Worm (Caenorhabditis elegans) whole organism, young adult: ENCODE results near the gene sdpn-1.
A peak's percentile ranks its signal among the peaks of the same experiment; 100 is the strongest.

Source experiments
- C06A6.2 ChIP-seq: fragments of 200-800 bp; sonication (Bioruptor generic); conservative IDR thresholded peaks from 2 replicates; pipeline ENCODE4 v1.3.6; 2022; ENCODE audit warnings: missing genetic modification characterization, missing compliant biosample characterization
- F22D6.2 ChIP-seq: sonication (generic microtip); optimal IDR thresholded peaks from 2 replicates; lab custom pipeline; 2016; ENCODE audit warnings: mild to moderate bottlenecking, missing genetic modification characterization, missing compliant biosample characterization
- F23B12.7 ChIP-seq: sonication (generic microtip); optimal IDR thresholded peaks from 2 replicates; lab custom pipeline; 2017; ENCODE audit warnings: missing genetic modification characterization, mild to moderate bottlenecking, missing compliant biosample characterization, antibody characterized with exemption, moderate library complexity; ENCODE audit not compliant: insufficient read depth
- F33H1.4 ChIP-seq: fragments of 200-800 bp; sonication (Bioruptor generic); IDR thresholded peaks from 2 replicates; pipeline ENCODE4 v1.3.6; 2022; ENCODE audit warnings: missing genetic modification reagents, missing genetic modification characterization, missing compliant biosample characterization
- F37B4.10 ChIP-seq: fragments of 200-800 bp; sonication (Bioruptor generic); IDR thresholded peaks from 2 replicates; pipeline ENCODE4 v1.3.6; 2022; ENCODE audit warnings: missing genetic modification characterization, missing compliant biosample characterization
- F49E8.2 ChIP-seq: sonication (generic microtip); optimal IDR thresholded peaks from 3 replicates; lab custom pipeline; 2017; ENCODE audit warnings: missing genetic modification characterization, mild to moderate bottlenecking, missing compliant biosample characterization, antibody characterized with exemption, moderate library complexity; ENCODE audit not compliant: insufficient read depth
- F57A8.1 ChIP-seq: fragments of 200-800 bp; sonication (Bioruptor generic); optimal IDR thresholded peaks from 2 replicates; lab custom pipeline; 2018; ENCODE audit warnings: mild to moderate bottlenecking, missing genetic modification characterization, moderate library complexity, missing compliant biosample characterization
- F57C9.4 ChIP-seq: sonication (generic microtip); optimal IDR thresholded peaks from 2 replicates; lab custom pipeline; 2017; ENCODE audit warnings: mild to moderate bottlenecking, missing genetic modification characterization, missing compliant biosample characterization
- K12H6.12 ChIP-seq: fragments of 200-800 bp; sonication (Bioruptor generic); optimal IDR thresholded peaks from 2 replicates; lab custom pipeline; 2018; ENCODE audit warnings: mild to moderate bottlenecking, missing genetic modification characterization, missing compliant biosample characterization
- Y53F4B.3 ChIP-seq: fragments of 200-800 bp; sonication (Bioruptor generic); IDR thresholded peaks from 2 replicates; pipeline ENCODE4 v1.3.6; 2022; ENCODE audit warnings: missing genetic modification reagents, missing genetic modification characterization, missing compliant biosample characterization
- Y56A3A.18 ChIP-seq: fragments of 200-800 bp; sonication (Bioruptor generic); IDR thresholded peaks from 2 replicates; pipeline ENCODE4 v1.3.6; 2022; ENCODE audit warnings: missing genetic modification reagents, missing genetic modification characterization, missing compliant biosample characterization
- ZK185.1 ChIP-seq: sonication (generic microtip); optimal IDR thresholded peaks from 2 replicates; lab custom pipeline; 2016; ENCODE audit warnings: mild to moderate bottlenecking, missing genetic modification characterization, missing compliant biosample characterization; ENCODE audit not compliant: poor library complexity, severe bottlenecking
- ama-1 ChIP-seq, 3 experiments: fragments of 150-350 bp in 1 of 3; sonication (generic microtip) in 2 of 3; optimal IDR thresholded peaks; 2 replicates each; lab custom pipeline; 2014 to 2018; ENCODE audit warnings: missing biosample characterization in 2 of 3, missing genetic modification characterization in 2 of 3, missing genetic modification reagents in 2 of 3
- aptf-3 ChIP-seq: fragments of 200-800 bp; sonication (Bioruptor generic); IDR thresholded peaks from 2 replicates; pipeline ENCODE4 v1.3.6; 2022; ENCODE audit warnings: missing genetic modification characterization, missing compliant biosample characterization
- attf-3 ChIP-seq: fragments of 200-800 bp; sonication (Bioruptor generic); conservative IDR thresholded peaks from 2 replicates; pipeline ENCODE4 v1.3.6; 2022; ENCODE audit warnings: missing genetic modification reagents, missing genetic modification characterization, missing compliant biosample characterization
- attf-5 ChIP-seq: fragments of 200-800 bp; sonication (Bioruptor generic); optimal IDR thresholded peaks from 2 replicates; lab custom pipeline; 2018; ENCODE audit warnings: mild to moderate bottlenecking, missing genetic modification characterization, missing compliant biosample characterization
- cebp-1 ChIP-seq, 2 experiments: fragments of 200-800 bp in 1 of 2; sonication (Bioruptor generic) in 1 of 2; sonication (generic microtip) in 1 of 2; IDR thresholded peaks in 1 of 2; optimal IDR thresholded peaks in 1 of 2; 2 replicates each; pipeline versions ENCODE4 v1.3.6 to Lab custom; 2017 to 2022; ENCODE audit warnings: missing compliant biosample characterization in 2 of 2, missing genetic modification characterization in 2 of 2, mild to moderate bottlenecking in 1 of 2, missing genetic modification reagents in 1 of 2, moderate library complexity in 1 of 2
- ceh-40 ChIP-seq: fragments of 200-800 bp; sonication (Bioruptor generic); IDR thresholded peaks from 2 replicates; pipeline ENCODE4 v1.3.6; 2022; ENCODE audit warnings: missing genetic modification characterization, missing compliant biosample characterization
- ceh-91 ChIP-seq: fragments of 200-800 bp; sonication (Bioruptor generic); IDR thresholded peaks from 2 replicates; pipeline ENCODE4 v1.3.6; 2022; ENCODE audit warnings: missing genetic modification reagents, missing genetic modification characterization, missing compliant biosample characterization
- dpl-1 ChIP-seq: fragments of 150-350 bp; optimal IDR thresholded peaks from 2 replicates; lab custom pipeline; 2014; ENCODE audit warnings: missing biosample characterization, missing genetic modification reagents, missing genetic modification characterization
- efl-1 ChIP-seq: fragments of 150-350 bp; optimal IDR thresholded peaks from 2 replicates; lab custom pipeline; 2014; ENCODE audit warnings: missing biosample characterization, missing genetic modification reagents, missing genetic modification characterization
- egrh-3 ChIP-seq: fragments of 200-800 bp; sonication (Bioruptor generic); IDR thresholded peaks from 2 replicates; pipeline ENCODE4 v1.3.6; 2022; ENCODE audit warnings: missing genetic modification reagents, missing genetic modification characterization, missing compliant biosample characterization
- gei-17 ChIP-seq: fragments of 200-800 bp; sonication (Bioruptor generic); optimal IDR thresholded peaks from 2 replicates; lab custom pipeline; 2018; ENCODE audit warnings: mild to moderate bottlenecking, missing genetic modification characterization, missing compliant biosample characterization
- him-1 ChIP-seq: sonication (generic microtip); optimal IDR thresholded peaks from 2 replicates; lab custom pipeline; 2016; ENCODE audit warnings: missing genotype, missing genetic modification reagents, missing genetic modification characterization, missing compliant biosample characterization
- hlh-12 ChIP-seq: sonication (generic microtip); optimal IDR thresholded peaks from 2 replicates; lab custom pipeline; 2016; ENCODE audit warnings: missing genetic modification characterization, missing compliant biosample characterization
- hmg-20 ChIP-seq: fragments of 200-800 bp; sonication (Bioruptor generic); IDR thresholded peaks from 2 replicates; pipeline ENCODE4 v1.3.6; 2022; ENCODE audit warnings: missing genetic modification reagents, missing genetic modification characterization, missing compliant biosample characterization
- hrde-1 ChIP-seq: sonication (generic microtip); optimal IDR thresholded peaks from 2 replicates; lab custom pipeline; 2016; ENCODE audit warnings: missing genetic modification characterization, mild to moderate bottlenecking, missing compliant biosample characterization, moderate library complexity, missing genotype, missing genetic modification reagents, borderline replicate concordance
- lag-1 ChIP-seq: fragments of 200-800 bp; sonication (Bioruptor generic); IDR thresholded peaks from 2 replicates; pipeline ENCODE4 v1.3.6; 2022; ENCODE audit warnings: missing genetic modification reagents, missing genetic modification characterization, missing compliant biosample characterization
- let-607 ChIP-seq, 2 experiments: fragments of 200-800 bp in 1 of 2; sonication (Bioruptor generic) in 1 of 2; sonication (generic microtip) in 1 of 2; optimal IDR thresholded peaks; 2 replicates each; lab custom pipeline; 2016 to 2018; ENCODE audit warnings: mild to moderate bottlenecking in 2 of 2, missing compliant biosample characterization in 2 of 2, missing genetic modification characterization in 2 of 2, moderate library complexity in 2 of 2, missing genotype in 1 of 2
- lin-40 ChIP-seq: sonication (generic microtip); optimal IDR thresholded peaks from 2 replicates; lab custom pipeline; 2016; ENCODE audit warnings: missing genetic modification characterization, mild to moderate bottlenecking, missing compliant biosample characterization, missing genotype, missing genetic modification reagents
- lsy-27 ChIP-seq: sonication (generic microtip); optimal IDR thresholded peaks from 2 replicates; lab custom pipeline; 2017; ENCODE audit warnings: missing genetic modification characterization, mild to moderate bottlenecking, missing compliant biosample characterization, antibody characterized with exemption, missing genotype, borderline replicate concordance; ENCODE audit not compliant: insufficient read depth
- madf-10 ChIP-seq: sonication (generic microtip); optimal IDR thresholded peaks from 2 replicates; lab custom pipeline; 2016; ENCODE audit warnings: mild to moderate bottlenecking, missing genetic modification characterization, missing compliant biosample characterization
- mes-4 ChIP-seq: sonication (generic microtip); optimal IDR thresholded peaks from 2 replicates; lab custom pipeline; 2016; ENCODE audit warnings: missing genotype, missing genetic modification characterization, missing compliant biosample characterization
- nfyb-1 ChIP-seq: fragments of 200-800 bp; sonication (Bioruptor generic); IDR thresholded peaks from 2 replicates; pipeline ENCODE4 v1.3.6; 2022; ENCODE audit warnings: missing genetic modification reagents, missing genetic modification characterization, missing compliant biosample characterization
- nhr-179 ChIP-seq: sonication (generic microtip); optimal IDR thresholded peaks from 2 replicates; lab custom pipeline; 2016; ENCODE audit warnings: mild to moderate bottlenecking, missing genetic modification characterization, missing compliant biosample characterization
- pbrm-1 ChIP-seq: fragments of 200-800 bp; sonication (Bioruptor generic); IDR thresholded peaks from 2 replicates; pipeline ENCODE4 v1.3.6; 2022; ENCODE audit warnings: missing genetic modification reagents, missing genetic modification characterization, missing compliant biosample characterization
- rcor-1 ChIP-seq: fragments of 200-800 bp; sonication (Bioruptor generic); IDR thresholded peaks from 2 replicates; pipeline ENCODE4 v1.3.6; 2022; ENCODE audit warnings: missing genetic modification reagents, missing genetic modification characterization, missing compliant biosample characterization
- repo-1 ChIP-seq: sonication (generic microtip); optimal IDR thresholded peaks from 2 replicates; lab custom pipeline; 2017; ENCODE audit warnings: mild to moderate bottlenecking, missing genetic modification characterization, missing compliant biosample characterization
- sdz-38 ChIP-seq: sonication (generic microtip); optimal IDR thresholded peaks from 2 replicates; lab custom pipeline; 2016; ENCODE audit warnings: missing genotype, missing genetic modification characterization, missing compliant biosample characterization
- sea-2 ChIP-seq: fragments of 200-800 bp; sonication (Bioruptor generic); IDR thresholded peaks from 2 replicates; pipeline ENCODE4 v1.3.6; 2022; ENCODE audit warnings: missing genetic modification characterization, missing compliant biosample characterization
- snpc-4 ChIP-seq, 5 experiments: fragments of 150-350 bp in 1 of 5; sonication (generic microtip) in 4 of 5; optimal IDR thresholded peaks; 2 replicates each; lab custom pipeline; 2014 to 2018; ENCODE audit warnings: missing genetic modification characterization in 5 of 5, missing biosample characterization in 3 of 5, antibody characterized with exemption in 2 of 5, mild to moderate bottlenecking in 2 of 5, missing compliant biosample characterization in 2 of 5, missing genotype in 2 of 5, moderate library complexity in 2 of 5, missing genetic modification reagents in 1 of 5
- somi-1 ChIP-seq: fragments of 200-800 bp; sonication (Bioruptor generic); optimal IDR thresholded peaks from 2 replicates; lab custom pipeline; 2018; ENCODE audit warnings: mild to moderate bottlenecking, missing genetic modification characterization, missing compliant biosample characterization
- tbx-9 ChIP-seq: sonication (generic microtip); optimal IDR thresholded peaks from 2 replicates; lab custom pipeline; 2016; ENCODE audit warnings: borderline replicate concordance, missing genetic modification characterization, inconsistent platforms, missing compliant biosample characterization
- xnd-1 ChIP-seq: sonication (generic microtip); optimal IDR thresholded peaks from 2 replicates; lab custom pipeline; 2016; ENCODE audit warnings: missing genotype, missing genetic modification reagents, missing genetic modification characterization, missing compliant biosample characterization
- zfh-2 ChIP-seq: fragments of 200-800 bp; sonication (Bioruptor generic); conservative IDR thresholded peaks from 2 replicates; pipeline ENCODE4 v1.3.6; 2022; ENCODE audit warnings: missing genetic modification reagents, missing genetic modification characterization, missing compliant biosample characterization
- ztf-26 ChIP-seq: sonication (generic microtip); optimal IDR thresholded peaks from 2 replicates; lab custom pipeline; 2017; ENCODE audit warnings: missing genetic modification characterization, missing compliant biosample characterization
- ztf-3 ChIP-seq: fragments of 200-800 bp; sonication (Bioruptor generic); optimal IDR thresholded peaks from 2 replicates; lab custom pipeline; 2018; ENCODE audit warnings: mild to moderate bottlenecking, missing genetic modification characterization, missing compliant biosample characterization

sdpn-1 gene

ce11 chrX:8021609-8022008 is 23.6 kb upstream of the sdpn-1 start (continued):
- TF ChIP-seq pbrm-1 (GFP tag; lab: Robert Waterston, UW) (peak; percentile 54; the same call in 1 of the 2 replicates), rcor-1 (GFP tag; lab: Robert Waterston, UW) (no peak), ztf-3 (GFP tag; lab: Kevin White, UChicago) (no peak), him-1 (tag; lab: Kevin White, UChicago) (no peak), somi-1 (GFP tag; lab: Kevin White, UChicago) (peak; percentile 61), madf-10 (peak; percentile 35), Y56A3A.18 (GFP tag; lab: Robert Waterston, UW) (no peak), ama-1 (optimal IDR thresholded peaks at IDR 0.05; lab: Kevin White, UChicago) (no peak), ama-1 (GFP tag; optimal IDR thresholded peaks at IDR 0.05; lab: Kevin White, UChicago) (no peak), ceh-91 (GFP tag; lab: Robert Waterston, UW) (no peak), attf-5 (GFP tag; lab: Kevin White, UChicago) (peak; percentile 55), F33H1.4 (GFP tag; lab: Robert Waterston, UW) (no peak), let-607 (tag; optimal IDR thresholded peaks at IDR 0.05; lab: Kevin White, UChicago) (peak; percentile 10 to 25), egrh-3 (GFP tag; lab: Robert Waterston, UW) (peak; percentile 13; the same call in 1 of the 2 replicates), hrde-1 (tag; lab: Kevin White, UChicago) (no peak), repo-1 (no peak), F37B4.10 (no peak), sea-2 (GFP tag; lab: Robert Waterston, UW) (no peak), dpl-1 (GFP tag; lab: Kevin White, UChicago) (no peak), tbx-9 (tag; lab: Kevin White, UChicago) (no peak), nfyb-1 (peak; percentile 69; the same call in 1 of the 2 replicates), F23B12.7 (tag; lab: Kevin White, UChicago) (no peak), F57C9.4 (tag; lab: Kevin White, UChicago) (no peak), gei-17 (GFP tag; lab: Kevin White, UChicago) (no peak), sdz-38 (tag; lab: Kevin White, UChicago) (no peak), cebp-1 (GFP tag; IDR thresholded peaks at IDR 0.05; lab: Robert Waterston, UW) (peak; percentile 28; the same call in 1 of the 2 replicates), cebp-1 (tag; optimal IDR thresholded peaks at IDR 0.05; lab: Kevin White, UChicago) (peak; percentile 93), efl-1 (GFP tag; lab: Kevin White, UChicago) (no peak), hmg-20 (GFP tag; lab: Robert Waterston, UW) (no peak), zfh-2 (GFP tag; lab: Robert Waterston, UW) (peak; percentile 93), lag-1 (no peak), F49E8.2 (tag; lab: Kevin White, UChicago) (no peak), attf-3 (GFP tag; lab: Robert Waterston, UW) (no peak), ztf-26 (tag; lab: Kevin White, UChicago) (peak; percentile 7), Y53F4B.3 (GFP tag; lab: Robert Waterston, UW) (no peak), lin-40 (tag; lab: Kevin White, UChicago) (peak; percentile 67), F22D6.2 (tag; lab: Kevin White, UChicago) (no peak), snpc-4 (GFP tag; optimal IDR thresholded peaks at IDR 0.05; lab: Kevin White, UChicago) (no peak), snpc-4 (tag; optimal IDR thresholded peaks at IDR 0.05; lab: Kevin White, UChicago) (peak in 2 of 4 experiments; percentile 27 to 30), F57A8.1 (GFP tag; lab: Kevin White, UChicago) (no peak), C06A6.2 (GFP tag; lab: Robert Waterston, UW) (peak; percentile 65), mes-4 (tag; lab: Kevin White, UChicago) (no peak), ceh-40 (GFP tag; lab: Robert Waterston, UW) (no peak), lsy-27 (tag; lab: Kevin White, UChicago) (no peak), aptf-3 (GFP tag; lab: Robert Waterston, UW) (peak; percentile 76; the same call in 1 of the 2 replicates), hlh-12 (tag; lab: Kevin White, UChicago) (no peak), K12H6.12 (tag; lab: Kevin White, UChicago) (peak; percentile 94), xnd-1 (tag; lab: Kevin White, UChicago) (no peak), nhr-179 (tag; lab: Kevin White, UChicago) (no peak), ZK185.1 (tag; lab: Kevin White, UChicago) (peak; percentile 36)
